Worm (Caenorhabditis elegans): Measurements from ENCODE around the gene H18N23.2.

DNA sequence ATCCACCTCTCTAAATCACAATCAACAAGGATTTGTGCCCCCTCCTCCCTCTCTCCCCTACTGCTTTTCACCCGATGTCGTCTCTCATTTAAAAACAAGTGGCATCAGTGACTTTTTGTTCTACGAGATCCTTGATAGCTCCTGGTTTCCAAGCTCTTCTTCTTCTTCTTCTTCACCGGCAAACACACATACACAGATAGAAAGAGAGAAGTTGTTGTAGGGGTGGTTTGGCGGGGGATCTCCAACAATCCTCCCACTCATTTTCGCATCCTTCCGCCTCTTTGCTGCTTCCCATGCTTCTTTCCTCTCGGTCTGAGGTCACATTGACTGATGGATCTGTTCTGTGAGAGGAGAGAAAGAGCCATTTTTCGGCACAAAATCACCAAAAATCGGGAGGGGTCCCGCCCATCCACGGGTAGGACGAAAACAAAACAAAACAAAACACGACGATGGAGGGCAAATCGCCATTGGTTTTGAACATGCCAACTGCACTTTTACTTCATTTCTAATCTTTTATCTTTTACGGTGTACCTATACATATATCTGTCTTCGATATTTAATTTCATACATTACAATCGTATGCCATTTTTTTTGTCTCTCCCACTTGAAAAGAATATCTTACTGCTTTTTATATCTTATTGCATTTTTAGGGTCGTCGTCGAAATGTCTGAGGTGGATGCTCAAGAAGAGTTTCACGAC lies 29.9 kb upstream of the H18N23.2 start, which contains the start of gene T23E7.2:
- TF ChIP-seq nhr-77 (tag; optimal IDR thresholded peaks at IDR 0.05) = no peak
- TF ChIP-seq nhr-10 (tag; optimal IDR thresholded peaks at IDR 0.05) = no peak
- no peak for TF ChIP-seq zag-1 (tag; optimal IDR thresholded peaks at IDR 0.05)
- no peak for TF ChIP-seq nhr-237 (tag; optimal IDR thresholded peaks at IDR 0.05)
- no peak for TF ChIP-seq alr-1 (tag; optimal IDR thresholded peaks at IDR 0.05)
- TF ChIP-seq fos-1 (tag; optimal IDR thresholded peaks at IDR 0.05) = no peak

All from whole organism, L2 larva.